Worm (Caenorhabditis elegans): ENCODE results near the gene lips-11.

Gene lips-11

ce11 chrII:1131821-1132220, 21.0 kb upstream of the lips-11 start:
- TF ChIP-seq him-1 (tag; optimal IDR thresholded peaks at IDR 0.05), result no peak
- TF ChIP-seq W03F9.2 (tag; optimal IDR thresholded peaks at IDR 0.05), result no peak
- no peak for TF ChIP-seq dao-5 (tag; optimal IDR thresholded peaks at IDR 0.05)

ce11 chrII:1131367-1131766, 20.6 kb upstream of the lips-11 start:
- TF ChIP-seq him-1 (tag; optimal IDR thresholded peaks at IDR 0.05), result no peak
- TF ChIP-seq dao-5 (tag; optimal IDR thresholded peaks at IDR 0.05), result no peak
- TF ChIP-seq W03F9.2 (tag; optimal IDR thresholded peaks at IDR 0.05), result no peak

ce11 chrII:1130241-1130640, 19.4 kb upstream of the lips-11 start:
- TF ChIP-seq him-1 (tag; optimal IDR thresholded peaks at IDR 0.05) (no peak), dao-5 (tag; optimal IDR thresholded peaks at IDR 0.05) (no peak), W03F9.2 (tag; optimal IDR thresholded peaks at IDR 0.05) (no peak)

- TF ChIP-seq dao-5 (tag; optimal IDR thresholded peaks at IDR 0.05), result no peak
- TF ChIP-seq W03F9.2 (tag; optimal IDR thresholded peaks at IDR 0.05), result no peak
- TF ChIP-seq him-1 (tag; optimal IDR thresholded peaks at IDR 0.05), result no peak
Measured at ce11 chrII:1127676-1128075, 16.9 kb upstream of the lips-11 start, which contains the start of gene taf-6.1. taf-6.1 (plus strand) TSS chrII:1127976.

- no peak for TF ChIP-seq dao-5 (tag; optimal IDR thresholded peaks at IDR 0.05)
- no peak for TF ChIP-seq him-1 (tag; optimal IDR thresholded peaks at IDR 0.05)
- no peak for TF ChIP-seq W03F9.2 (tag; optimal IDR thresholded peaks at IDR 0.05)
Measured at ce11 chrII:1126472-1126871, 15.7 kb upstream of the lips-11 start.

- TF ChIP-seq him-1 (tag; optimal IDR thresholded peaks at IDR 0.05), result no peak
- TF ChIP-seq dao-5 (tag; optimal IDR thresholded peaks at IDR 0.05), result no peak
- TF ChIP-seq W03F9.2 (tag; optimal IDR thresholded peaks at IDR 0.05), result no peak
Measured at ce11 chrII:1124757-1125156, 14.0 kb upstream of the lips-11 start.

ce11 chrII:1123208-1123607, 12.4 kb upstream of the lips-11 start, which contains the start of the genes sut-1 and eri-3:
sut-1 (minus strand) TSS chrII:1123265.
eri-3 (plus strand) TSS chrII:1123534.
- TF ChIP-seq W03F9.2 (tag; optimal IDR thresholded peaks at IDR 0.05), result no peak
- TF ChIP-seq him-1 (tag; optimal IDR thresholded peaks at IDR 0.05), result no peak
- TF ChIP-seq dao-5 (tag; optimal IDR thresholded peaks at IDR 0.05), result no peak

- TF ChIP-seq him-1 (tag; optimal IDR thresholded peaks at IDR 0.05) (no peak), W03F9.2 (tag; optimal IDR thresholded peaks at IDR 0.05) (no peak)
Measured at ce11 chrII:1117992-1118729, 7.4 kb upstream of the lips-11 start, which contains the start of gene lips-13. lips-13 (minus strand) TSS chrII:1118042.

ce11 chrII:1116521-1116920, 5.7 kb upstream of the lips-11 start:
- TF ChIP-seq dao-5 (tag; optimal IDR thresholded peaks at IDR 0.05) (no peak), W03F9.2 (tag; optimal IDR thresholded peaks at IDR 0.05) (no peak), him-1 (tag; optimal IDR thresholded peaks at IDR 0.05) (no peak)

ce11 chrII:1114133-1114532, 3.3 kb upstream of the lips-11 start, which contains the start of gene lips-12:
lips-12 (minus strand) TSS chrII:1114233.
- no peak for TF ChIP-seq him-1 (tag; optimal IDR thresholded peaks at IDR 0.05)
- no peak for TF ChIP-seq W03F9.2 (tag; optimal IDR thresholded peaks at IDR 0.05)
- no peak for TF ChIP-seq dao-5 (tag; optimal IDR thresholded peaks at IDR 0.05)

ce11 chrII:1106914-1107597, 3.7 kb downstream of the lips-11 start, which contains the start of gene col-40:
col-40 (minus strand) TSS chrII:1106964.
- no peak for TF ChIP-seq him-1 (tag; optimal IDR thresholded peaks at IDR 0.05)
- TF ChIP-seq dao-5 (tag; optimal IDR thresholded peaks at IDR 0.05), result no peak
- TF ChIP-seq W03F9.2 (tag; optimal IDR thresholded peaks at IDR 0.05), result no peak

ce11 chrII:1105291-1105690, 5.5 kb downstream of the lips-11 start:
- TF ChIP-seq him-1 (tag; optimal IDR thresholded peaks at IDR 0.05) (no peak), W03F9.2 (tag; optimal IDR thresholded peaks at IDR 0.05) (no peak), dao-5 (tag; optimal IDR thresholded peaks at IDR 0.05) (no peak)

ce11 chrII:1104409-1104808, 6.4 kb downstream of the lips-11 start, which contains the start of gene T13B5.9:
T13B5.9 (minus strand) TSS chrII:1104509.
- no peak for TF ChIP-seq dao-5 (tag; optimal IDR thresholded peaks at IDR 0.05)
- TF ChIP-seq him-1 (tag; optimal IDR thresholded peaks at IDR 0.05), result no peak
- no peak for TF ChIP-seq W03F9.2 (tag; optimal IDR thresholded peaks at IDR 0.05)

ce11 chrII:1103484-1104100, 7.2 kb downstream of the lips-11 start:
- TF ChIP-seq W03F9.2 (tag; optimal IDR thresholded peaks at IDR 0.05) (no peak), dao-5 (tag; optimal IDR thresholded peaks at IDR 0.05) (no peak), him-1 (tag; optimal IDR thresholded peaks at IDR 0.05) (no peak)

All from whole organism, L4/young adult.